Fruit fly (Drosophila melanogaster): ENCODE data around the gene Srrm234.

dm6 chr3L:1637652-1638051 lies 27.2 kb downstream of the Srrm234 start, which contains the start of gene nSyb:
- no peak for TF ChIP-seq CG31627 (GFP tag; optimal IDR thresholded peaks at IDR 0.05)
- TF ChIP-seq fd85E (GFP tag; optimal IDR thresholded peaks at IDR 0.05), result no peak
- no peak for TF ChIP-seq CG7368 (GFP tag; optimal IDR thresholded peaks at IDR 0.05)
- TF ChIP-seq vri (GFP tag; optimal IDR thresholded peaks at IDR 0.05), result no peak
- no peak for TF ChIP-seq Gug (GFP tag; IDR thresholded peaks at IDR 0.05)
- no peak for TF ChIP-seq Lpt (GFP tag; optimal IDR thresholded peaks at IDR 0.05)
- no peak for TF ChIP-seq dac (GFP tag; optimal IDR thresholded peaks at IDR 0.05)
- TF ChIP-seq Eip78C (GFP tag), result no peak
- TF ChIP-seq CG8119 (GFP tag; IDR thresholded peaks at IDR 0.05), result no peak
- no peak for TF ChIP-seq CG11762 (GFP tag; optimal IDR thresholded peaks at IDR 0.05; ENCODE audit: insufficient read depth)
- TF ChIP-seq lz (GFP tag; optimal IDR thresholded peaks at IDR 0.05), result no peak
- no peak for TF ChIP-seq Ets96B (tag; optimal IDR thresholded peaks at IDR 0.05)
